Worm (Caenorhabditis elegans) whole organism, L3 larva: ENCODE measurements around the gene Y53G8AR.9.
A peak's percentile ranks its signal among the peaks of the same experiment; 100 is the strongest.

Experiments used
- aly-2 ChIP-seq: fragments of 150-350 bp; optimal IDR thresholded peaks from 2 replicates; lab custom pipeline; 2014; ENCODE audit warnings: missing biosample characterization, missing genetic modification characterization
- ama-1 ChIP-seq: fragments of 150-350 bp; optimal IDR thresholded peaks from 2 replicates; lab custom pipeline; 2018
- egl-27 ChIP-seq: sonication (generic microtip); optimal IDR thresholded peaks from 4 replicates; lab custom pipeline; 2017; ENCODE audit warnings: missing biosample characterization, missing genetic modification reagents, missing genetic modification characterization
- egl-5 ChIP-seq: fragments of 150-350 bp; optimal IDR thresholded peaks from 2 replicates; lab custom pipeline; 2017; ENCODE audit warnings: missing biosample characterization, missing genetic modification reagents, missing genetic modification characterization, inconsistent platforms
- fkh-10 ChIP-seq: sonication (generic microtip); optimal IDR thresholded peaks from 2 replicates; lab custom pipeline; 2017; ENCODE audit warnings: missing biosample characterization, missing genetic modification reagents, missing genetic modification characterization
- lin-39 ChIP-seq: fragments of 150-350 bp; optimal IDR thresholded peaks from 2 replicates; lab custom pipeline; 2018; ENCODE audit warnings: missing biosample characterization, missing genetic modification reagents, missing genetic modification characterization
- nfya-1 ChIP-seq: sonication (generic microtip); optimal IDR thresholded peaks from 2 replicates; lab custom pipeline; 2017; ENCODE audit warnings: missing genetic modification characterization, mild to moderate bottlenecking, missing compliant biosample characterization, antibody characterized with exemption, moderate library complexity; ENCODE audit not compliant: insufficient read depth
- nhr-11 ChIP-seq: fragments of 150-350 bp; optimal IDR thresholded peaks from 2 replicates; lab custom pipeline; 2014; ENCODE audit warnings: missing biosample characterization, missing genetic modification characterization
- nhr-23 ChIP-seq: fragments of 150-350 bp; optimal IDR thresholded peaks from 2 replicates; lab custom pipeline; 2014; ENCODE audit warnings: missing biosample characterization, missing genetic modification reagents, missing genetic modification characterization
- nhr-25 ChIP-seq: sonication (generic microtip); optimal IDR thresholded peaks from 2 replicates; lab custom pipeline; 2017; ENCODE audit warnings: missing biosample characterization, missing genetic modification characterization
- tbx-2 ChIP-seq: sonication (generic microtip); optimal IDR thresholded peaks from 2 replicates; lab custom pipeline; 2016; ENCODE audit warnings: mild to moderate bottlenecking, missing genetic modification characterization, missing compliant biosample characterization
- unc-39 ChIP-seq: sonication (generic microtip); optimal IDR thresholded peaks from 4 replicates; lab custom pipeline; 2017; ENCODE audit warnings: missing biosample characterization, missing genetic modification characterization
- ztf-11 ChIP-seq: fragments of 150-350 bp; optimal IDR thresholded peaks from 2 replicates; lab custom pipeline; 2014; ENCODE audit warnings: missing biosample characterization, missing genetic modification characterization
- ztf-4 ChIP-seq: fragments of 150-350 bp; optimal IDR thresholded peaks from 2 replicates; lab custom pipeline; 2014; ENCODE audit warnings: missing biosample characterization, missing genetic modification characterization

ce11 chrIII:3360067-3360466 is 39.0 kb upstream of the Y53G8AR.9 start:
- no peak for TF ChIP-seq tbx-2 (tag; lab: Kevin White, UChicago)
- no peak for TF ChIP-seq unc-39 (tag; lab: Kevin White, UChicago)
- TF ChIP-seq aly-2 (tag; lab: Kevin White, UChicago): no peak
- no peak for TF ChIP-seq egl-27
- TF ChIP-seq ztf-4 (tag; lab: Kevin White, UChicago): no peak
- TF ChIP-seq nhr-25 (tag; lab: Kevin White, UChicago): no peak
- no peak for TF ChIP-seq ama-1 (lab: Kevin White, UChicago)
- TF ChIP-seq lin-39: no peak
- TF ChIP-seq ztf-11 (tag; lab: Kevin White, UChicago): no peak
- no peak for TF ChIP-seq egl-5 (tag; lab: Kevin White, UChicago)
- no peak for TF ChIP-seq nhr-11 (tag; lab: Kevin White, UChicago)
- peak; percentile 84 for TF ChIP-seq nfya-1
- TF ChIP-seq fkh-10 (GFP tag; lab: Kevin White, UChicago): no peak
- no peak for TF ChIP-seq nhr-23
